Worm (Caenorhabditis elegans): ENCODE measurements around the gene F20D12.7.

F20D12.7 gene

DNA sequence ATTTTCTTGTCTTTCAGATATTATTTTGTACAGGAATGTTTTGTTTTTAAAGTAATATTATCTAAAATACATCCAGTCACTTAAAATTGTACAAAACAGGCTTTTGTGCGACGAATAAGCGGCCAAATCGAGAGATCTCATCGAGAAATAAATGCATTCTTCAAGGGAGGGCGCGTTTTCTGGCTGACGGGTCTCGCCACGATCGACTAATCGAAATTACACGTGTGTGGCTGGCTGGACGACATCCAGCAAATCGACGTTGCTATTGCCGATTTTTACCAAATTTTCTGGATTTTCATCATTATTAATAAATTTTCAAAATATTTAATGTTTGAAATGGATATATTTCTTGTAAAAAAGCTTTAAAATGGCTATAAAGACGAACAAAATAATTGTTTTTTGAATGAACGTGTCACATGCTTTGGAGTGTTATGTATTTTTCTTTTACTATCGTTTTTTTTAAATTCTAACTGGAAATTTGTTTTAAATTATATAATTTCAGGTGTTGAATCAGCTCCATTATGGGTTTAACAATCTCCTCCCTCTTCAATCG lies 43.4 kb upstream of the F20D12.7 start, which contains the start of gene arf-5:
TSS of gene arf-5 (plus strand) at position 503 of the 553 bp plus-strand sequence.
- no peak for TF ChIP-seq gmeb-2 (tag; optimal IDR thresholded peaks at IDR 0.05)
- peak; percentile 7 for TF ChIP-seq unc-42 (tag; optimal IDR thresholded peaks at IDR 0.05)
- peak; percentile 14 for TF ChIP-seq nfya-1 (tag; optimal IDR thresholded peaks at IDR 0.05)
- TF ChIP-seq ceh-30 (tag; optimal IDR thresholded peaks at IDR 0.05), result no peak
- TF ChIP-seq hlh-30 (tag; optimal IDR thresholded peaks at IDR 0.05; ENCODE audit: insufficient read depth), result peak; percentile 35
- no peak for TF ChIP-seq F13H6.1 (tag; optimal IDR thresholded peaks at IDR 0.05)
- no peak for TF ChIP-seq dmd-4 (tag; optimal IDR thresholded peaks at IDR 0.05; ENCODE audit: borderline replicate concordance)

DNA sequence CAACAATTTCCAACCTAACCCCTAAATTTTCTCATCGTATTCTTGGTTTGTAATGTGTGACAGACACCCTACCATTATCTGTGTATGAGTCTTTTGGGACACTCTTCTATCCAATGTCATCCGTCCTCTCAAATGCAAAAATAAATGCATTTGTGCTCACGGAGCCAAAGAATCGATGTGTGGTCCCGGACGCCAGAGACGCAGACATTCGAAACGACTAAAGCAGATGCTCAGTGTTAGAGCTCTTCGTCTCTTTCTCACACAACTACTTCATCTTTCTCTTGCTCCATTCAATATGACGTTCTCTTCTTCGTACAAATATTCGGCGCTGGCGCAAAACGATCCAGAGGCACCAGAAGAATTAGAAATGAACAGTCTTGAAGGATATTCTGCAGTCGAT lies 40.9 kb upstream of the F20D12.7 start, which contains the start of gene unc-24:
TSS of gene unc-24 (plus strand) at position 283 of the 400 bp plus-strand sequence.
- peak; percentile 95 for TF ChIP-seq unc-42 (tag; optimal IDR thresholded peaks at IDR 0.05)
- peak; percentile 64 for TF ChIP-seq nfya-1 (tag; optimal IDR thresholded peaks at IDR 0.05)
- no peak for TF ChIP-seq ztf-16 (tag; optimal IDR thresholded peaks at IDR 0.05)
- TF ChIP-seq elt-2 (tag; optimal IDR thresholded peaks at IDR 0.05), result no peak
- TF ChIP-seq fax-1 (tag; optimal IDR thresholded peaks at IDR 0.05), result no peak
- TF ChIP-seq ceh-48 (tag; optimal IDR thresholded peaks at IDR 0.05), result peak; percentile 56

DNA sequence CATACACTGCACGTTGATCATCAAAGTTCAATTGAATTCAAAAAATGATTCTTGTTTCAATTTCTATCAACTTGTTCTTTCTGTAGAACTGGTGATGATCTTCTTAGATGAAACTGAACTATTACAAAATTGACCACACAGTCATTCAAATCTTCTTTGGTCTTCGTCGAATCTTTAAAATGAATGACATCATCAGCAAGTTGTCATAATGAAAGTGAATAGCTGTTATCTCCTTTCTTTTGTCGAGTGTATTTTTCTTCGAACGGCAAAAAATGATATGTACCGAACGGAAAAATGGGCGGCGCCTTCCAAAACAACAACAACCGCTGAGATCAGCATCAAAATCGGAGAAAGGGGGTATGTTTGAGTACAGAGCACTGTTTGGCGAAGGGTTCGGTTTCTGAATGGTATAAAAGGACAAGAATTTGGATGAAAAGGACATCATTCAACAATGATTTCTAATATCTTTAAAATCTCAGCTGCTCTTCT lies 38.8 kb upstream of the F20D12.7 start, which contains the start of gene ora-1:
TSS of gene ora-1 (plus strand) at position 439 of the 489 bp plus-strand sequence.
- TF ChIP-seq dve-1 (tag; optimal IDR thresholded peaks at IDR 0.05), result no peak
- TF ChIP-seq ama-1 (optimal IDR thresholded peaks at IDR 0.05), result no peak
- TF ChIP-seq fax-1 (tag; optimal IDR thresholded peaks at IDR 0.05), result no peak
- no peak for TF ChIP-seq pha-4 (tag; optimal IDR thresholded peaks at IDR 0.05)
- TF ChIP-seq unc-3 (GFP tag; conservative IDR thresholded peaks at IDR 0.05), result no peak
- TF ChIP-seq unc-3 (tag; optimal IDR thresholded peaks at IDR 0.05), result no peak
- TF ChIP-seq fkh-6 (tag; optimal IDR thresholded peaks at IDR 0.05), result no peak
- no peak for TF ChIP-seq lim-6 (tag; optimal IDR thresholded peaks at IDR 0.05)
- TF ChIP-seq ceh-14 (tag; optimal IDR thresholded peaks at IDR 0.05), result no peak
- no peak for TF ChIP-seq hlh-13 (GFP tag; optimal IDR thresholded peaks at IDR 0.05)
- TF ChIP-seq K02D7.2 (tag; optimal IDR thresholded peaks at IDR 0.05), result no peak
- no peak for TF ChIP-seq ceh-34 (tag; optimal IDR thresholded peaks at IDR 0.05)
- TF ChIP-seq K09A11.1 (tag; optimal IDR thresholded peaks at IDR 0.05; ENCODE audit: insufficient read depth), result no peak
- TF ChIP-seq zip-5 (tag; optimal IDR thresholded peaks at IDR 0.05), result no peak
- no peak for TF ChIP-seq ceh-24 (tag; optimal IDR thresholded peaks at IDR 0.05)
- no peak for TF ChIP-seq ceh-19 (GFP tag; optimal IDR thresholded peaks at IDR 0.05)
- no peak for TF ChIP-seq syd-9 (tag; optimal IDR thresholded peaks at IDR 0.05)
- TF ChIP-seq ahr-1 (tag; optimal IDR thresholded peaks at IDR 0.05), result no peak

DNA sequence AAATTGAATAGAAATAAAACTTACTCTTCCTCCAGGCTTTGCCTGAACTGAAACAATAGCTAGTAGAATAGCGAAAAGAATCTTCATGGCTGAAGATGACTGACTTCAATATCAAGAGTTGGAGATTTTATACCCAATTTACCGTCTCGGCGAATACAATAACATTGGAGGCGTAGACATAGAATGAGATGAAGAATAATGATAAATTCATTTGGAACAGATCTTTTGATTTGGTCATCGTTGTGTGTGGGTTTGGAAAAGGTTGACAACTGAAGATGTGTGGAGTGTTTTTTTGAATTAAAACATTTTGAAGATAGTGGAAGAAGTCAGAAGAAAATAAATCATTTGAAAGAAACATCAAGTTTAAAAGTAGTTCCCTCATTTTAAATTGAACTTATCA lies 37.5 kb upstream of the F20D12.7 start, which contains the start of gene F57H12.6:
TSS of gene F57H12.6 (minus strand) at position 101 of the 400 bp plus-strand sequence.
- TF ChIP-seq elt-2 (tag; optimal IDR thresholded peaks at IDR 0.05), result no peak
- TF ChIP-seq ama-1 (optimal IDR thresholded peaks at IDR 0.05), result no peak
- TF ChIP-seq pag-3 (tag; optimal IDR thresholded peaks at IDR 0.05; ENCODE audit: borderline replicate concordance), result no peak
- TF ChIP-seq pqm-1 (tag; optimal IDR thresholded peaks at IDR 0.05), result no peak
- no peak for TF ChIP-seq fkh-6 (tag; optimal IDR thresholded peaks at IDR 0.05)
- no peak for TF ChIP-seq nhr-232 (tag; optimal IDR thresholded peaks at IDR 0.05)
- no peak for TF ChIP-seq unc-42 (tag; optimal IDR thresholded peaks at IDR 0.05)

DNA sequence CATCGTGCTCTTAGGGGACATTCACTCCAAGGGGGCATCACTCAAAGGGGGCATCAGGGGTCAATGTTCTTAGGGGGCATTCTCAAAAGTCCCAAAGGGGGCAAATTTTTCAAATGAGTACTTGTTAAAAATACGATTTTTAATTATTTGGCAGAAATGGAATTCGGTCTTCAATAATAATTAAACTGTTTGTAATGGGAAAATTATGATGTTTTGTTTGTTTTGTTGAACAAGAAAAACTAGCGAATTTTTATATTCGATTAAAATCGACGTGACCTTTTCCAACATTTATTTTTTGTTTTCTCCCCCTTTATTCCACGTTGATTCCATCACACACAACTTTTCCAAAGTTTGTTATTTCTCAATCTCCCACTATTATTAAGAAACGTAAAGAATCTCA lies 28.3 kb upstream of the F20D12.7 start, which contains the start of gene F57H12.5:
TSS of gene F57H12.5 (plus strand) at position 301 of the 400 bp plus-strand sequence.
- TF ChIP-seq rnt-1 (tag; optimal IDR thresholded peaks at IDR 0.05) (no peak), hlh-6 (tag; optimal IDR thresholded peaks at IDR 0.05) (no peak), zip-5 (tag; optimal IDR thresholded peaks at IDR 0.05) (no peak), fkh-10 (GFP tag; optimal IDR thresholded peaks at IDR 0.05) (no peak)

Data from whole organism, late embryonic.